Worm (Caenorhabditis elegans): ENCODE data around the gene agt-2.

Gene agt-2

DNA sequence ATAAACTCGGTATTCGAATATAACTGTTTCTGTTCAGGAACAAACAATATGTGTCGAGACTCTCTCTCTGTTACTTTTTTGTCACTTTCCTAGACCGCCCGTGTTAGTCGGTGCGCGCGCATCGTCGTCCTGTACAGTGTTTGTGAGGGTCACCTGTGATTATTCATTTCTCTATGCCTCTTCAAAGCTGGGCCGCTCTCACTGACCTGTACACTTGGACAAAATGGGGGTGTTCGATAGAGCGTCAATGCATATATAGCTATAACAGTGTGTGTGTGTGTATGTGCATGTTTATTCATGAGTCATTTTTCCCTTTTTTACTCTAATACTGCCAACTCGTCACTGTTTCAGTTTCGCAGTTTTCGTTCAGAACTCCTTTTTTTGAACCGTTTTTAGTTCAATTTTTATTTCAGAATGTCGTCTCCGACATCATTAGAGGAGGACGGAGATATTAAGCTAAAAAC, 6.0 kb upstream of the agt-2 start, which contains the start of gene pkc-3 (continued):
- TF ChIP-seq alr-1 (tag; optimal IDR thresholded peaks at IDR 0.05; ENCODE audit: borderline replicate concordance) (no peak), aha-1 (tag; optimal IDR thresholded peaks at IDR 0.05) (no peak), blmp-1 (tag; optimal IDR thresholded peaks at IDR 0.05) (peak; percentile 84), pqm-1 (tag; optimal IDR thresholded peaks at IDR 0.05) (no peak), tbx-2 (tag; optimal IDR thresholded peaks at IDR 0.05) (peak; percentile 32), ceh-90 (tag; optimal IDR thresholded peaks at IDR 0.05) (no peak), nhr-12 (tag; optimal IDR thresholded peaks at IDR 0.05) (no peak), sox-4 (tag; optimal IDR thresholded peaks at IDR 0.05) (no peak), xbp-1 (tag; optimal IDR thresholded peaks at IDR 0.05) (peak; percentile 30), lin-35 (GFP tag; optimal IDR thresholded peaks at IDR 0.05) (peak; percentile 25 to 81), nhr-28 (tag; optimal IDR thresholded peaks at IDR 0.05) (no peak), mab-9 (GFP tag; IDR thresholded peaks at IDR 0.05) (no peak), unc-86 (tag; optimal IDR thresholded peaks at IDR 0.05) (no peak), unc-98 (GFP tag; IDR thresholded peaks at IDR 0.05) (no peak), ceh-63 (GFP tag; optimal IDR thresholded peaks at IDR 0.05) (no peak), nhr-90 (tag; optimal IDR thresholded peaks at IDR 0.05; ENCODE audit: poor library complexity) (peak; percentile 77), nhr-71 (tag; optimal IDR thresholded peaks at IDR 0.05) (peak; percentile 71), ceh-82 (tag; optimal IDR thresholded peaks at IDR 0.05) (peak in 1 of 3 experiments; percentile 17), hpl-2 (GFP tag; optimal IDR thresholded peaks at IDR 0.05) (peak; percentile 67), Y116A8C.19 (tag; optimal IDR thresholded peaks at IDR 0.05; ENCODE audit: borderline replicate concordance) (no peak), isw-1 (GFP tag; IDR thresholded peaks at IDR 0.05) (no peak), nhr-85 (tag) (peak; percentile 81), irx-1 (tag; optimal IDR thresholded peaks at IDR 0.05) (peak; percentile 29), snu-23 (GFP tag; optimal IDR thresholded peaks at IDR 0.05) (peak; percentile 80), grh-1 (GFP tag; IDR thresholded peaks at IDR 0.05) (peak; percentile 44), nhr-237 (tag; optimal IDR thresholded peaks at IDR 0.05) (no peak), C34B4.2 (tag; optimal IDR thresholded peaks at IDR 0.05) (no peak), nhr-19 (GFP tag; conservative IDR thresholded peaks at IDR 0.05) (peak; percentile 56), zag-1 (tag; optimal IDR thresholded peaks at IDR 0.05) (no peak), unc-30 (tag; optimal IDR thresholded peaks at IDR 0.05) (no peak), aly-2 (tag; optimal IDR thresholded peaks at IDR 0.05) (peak; percentile 11), swsn-7 (tag; optimal IDR thresholded peaks at IDR 0.05) (peak; percentile 50), efl-3 (GFP tag; optimal IDR thresholded peaks at IDR 0.05) (no peak), pag-3 (tag; optimal IDR thresholded peaks at IDR 0.05; ENCODE audit: borderline replicate concordance, insufficient read depth) (no peak), nhr-47 (tag; optimal IDR thresholded peaks at IDR 0.05) (peak; percentile 37), fos-1 (tag; optimal IDR thresholded peaks at IDR 0.05) (peak; percentile 10), unc-130 (tag; optimal IDR thresholded peaks at IDR 0.05) (no peak), fkh-8 (tag; optimal IDR thresholded peaks at IDR 0.05) (no peak), nhr-11 (tag; optimal IDR thresholded peaks at IDR 0.05) (no peak), elt-3 (tag; optimal IDR thresholded peaks at IDR 0.05) (peak in 3 of 6 experiments; percentile 6 to 74 (median 66)), lin-15B (tag; optimal IDR thresholded peaks at IDR 0.05) (peak; percentile 17), egl-13 (tag; optimal IDR thresholded peaks at IDR 0.05) (no peak), elt-2 (tag; optimal IDR thresholded peaks at IDR 0.05) (peak; percentile 68), dsc-1 (tag; optimal IDR thresholded peaks at IDR 0.05) (no peak), ces-1 (GFP tag; optimal IDR thresholded peaks at IDR 0.05) (no peak), ets-5 (GFP tag; IDR thresholded peaks at IDR 0.05) (no peak), pax-3 (tag; optimal IDR thresholded peaks at IDR 0.05) (no peak), ztf-11 (tag; optimal IDR thresholded peaks at IDR 0.05) (no peak), lir-3 (tag; optimal IDR thresholded peaks at IDR 0.05; ENCODE audit: poor library complexity) (peak; percentile 12), nhr-20 (tag; optimal IDR thresholded peaks at IDR 0.05) (peak; percentile 81), dpl-1 (GFP tag; optimal IDR thresholded peaks at IDR 0.05) (peak in 2 of 3 experiments; percentile 47 to 50), vab-15 (tag; optimal IDR thresholded peaks at IDR 0.05) (no peak)
